Worm (Caenorhabditis elegans): ENCODE measurements around the gene nekl-4.

Gene nekl-4

ce11 chrIII:5504164-5504563 lies 13.2 kb downstream of the nekl-4 start (continued):
- peak; percentile 52 for TF ChIP-seq hlh-30 (tag; optimal IDR thresholded peaks at IDR 0.05; ENCODE audit: insufficient read depth)
- no peak for TF ChIP-seq vab-7 (GFP tag; IDR thresholded peaks at IDR 0.05)
- peak; percentile 36; the same call in 1 of the 2 replicates for TF ChIP-seq hmg-1.1 (GFP tag; IDR thresholded peaks at IDR 0.05)
- no peak for TF ChIP-seq tag-97 (GFP tag; IDR thresholded peaks at IDR 0.05)
- no peak for TF ChIP-seq mxl-2 (GFP tag; conservative IDR thresholded peaks at IDR 0.05)
- no peak for TF ChIP-seq F37D6.2 (tag; optimal IDR thresholded peaks at IDR 0.05)

- TF ChIP-seq Y48G9A.11 (GFP tag; IDR thresholded peaks at IDR 0.05): peak; percentile 81
- no peak for TF ChIP-seq spr-1 (tag; optimal IDR thresholded peaks at IDR 0.05)
- TF ChIP-seq lim-7 (GFP tag; IDR thresholded peaks at IDR 0.05): no peak
- TF ChIP-seq F37D6.2 (tag; optimal IDR thresholded peaks at IDR 0.05): no peak
- TF ChIP-seq F10B5.3 (tag; optimal IDR thresholded peaks at IDR 0.05): no peak
- no peak for TF ChIP-seq ceh-44 (GFP tag; IDR thresholded peaks at IDR 0.05)
- no peak for TF ChIP-seq fkh-10 (GFP tag; optimal IDR thresholded peaks at IDR 0.05)
- no peak for TF ChIP-seq tra-1 (GFP tag; IDR thresholded peaks at IDR 0.05)
- TF ChIP-seq snpc-4 (tag; optimal IDR thresholded peaks at IDR 0.05): no peak
- TF ChIP-seq ztf-11 (tag; optimal IDR thresholded peaks at IDR 0.05): no peak
- TF ChIP-seq nhr-48 (tag; optimal IDR thresholded peaks at IDR 0.05): no peak
- TF ChIP-seq pqm-1 (tag; optimal IDR thresholded peaks at IDR 0.05): no peak
- no peak for TF ChIP-seq nhr-10 (tag; optimal IDR thresholded peaks at IDR 0.05)
- TF ChIP-seq unc-130 (GFP tag; optimal IDR thresholded peaks at IDR 0.05): no peak
- peak; percentile 37 for TF ChIP-seq mes-2 (tag; optimal IDR thresholded peaks at IDR 0.05; ENCODE audit: poor library complexity, severe bottlenecking)
- TF ChIP-seq F49E8.2 (tag; optimal IDR thresholded peaks at IDR 0.05; ENCODE audit: borderline replicate concordance): peak; percentile 30
- TF ChIP-seq mdt-29 (GFP tag; IDR thresholded peaks at IDR 0.05): no peak
- no peak for TF ChIP-seq ceh-28 (tag; optimal IDR thresholded peaks at IDR 0.05)
- TF ChIP-seq lin-15B (tag; optimal IDR thresholded peaks at IDR 0.05): no peak
- TF ChIP-seq aha-1 (tag): peak; percentile 68
- no peak for TF ChIP-seq vab-7 (GFP tag; IDR thresholded peaks at IDR 0.05)
- no peak for TF ChIP-seq F44E2.7 (GFP tag; IDR thresholded peaks at IDR 0.05)
- TF ChIP-seq php-3 (GFP tag; IDR thresholded peaks at IDR 0.05): no peak
- peak; percentile 25 for TF ChIP-seq lin-38 (GFP tag; IDR thresholded peaks at IDR 0.05)
- TF ChIP-seq lin-29 (GFP tag; IDR thresholded peaks at IDR 0.05): no peak
- TF ChIP-seq daf-8 (GFP tag; IDR thresholded peaks at IDR 0.05): no peak
- no peak for TF ChIP-seq ces-1 (GFP tag; optimal IDR thresholded peaks at IDR 0.05)
- TF ChIP-seq zag-1 (tag; optimal IDR thresholded peaks at IDR 0.05): no peak
Measured at ce11 chrIII:5503669-5504068, 13.7 kb downstream of the nekl-4 start.

- peak; percentile 92 for TF ChIP-seq dve-1 (tag; optimal IDR thresholded peaks at IDR 0.05; ENCODE audit: insufficient read depth)
- peak; percentile 98 for TF ChIP-seq aha-1 (tag)
- TF ChIP-seq unc-62 (GFP tag; optimal IDR thresholded peaks at IDR 0.05 in 1 of 2): peak; percentile 8 to 74
- TF ChIP-seq unc-62 (tag; optimal IDR thresholded peaks at IDR 0.05): no peak
- peak; percentile 49 for TF ChIP-seq nhr-48 (tag; optimal IDR thresholded peaks at IDR 0.05)
- peak; percentile 32 for TF ChIP-seq nhr-6 (tag; optimal IDR thresholded peaks at IDR 0.05)
- no peak for TF ChIP-seq daf-16 (GFP tag; optimal IDR thresholded peaks at IDR 0.05)
- TF ChIP-seq daf-16 (tag; optimal IDR thresholded peaks at IDR 0.05): peak; percentile 83
- TF ChIP-seq nhr-25 (tag; optimal IDR thresholded peaks at IDR 0.05; ENCODE audit: borderline replicate concordance, insufficient read depth): peak; percentile 57
- TF ChIP-seq dmd-6 (GFP tag; IDR thresholded peaks at IDR 0.05): peak; percentile 76
- peak; percentile 66 for TF ChIP-seq mes-2 (tag; optimal IDR thresholded peaks at IDR 0.05; ENCODE audit: poor library complexity, severe bottlenecking)
- no peak for TF ChIP-seq F10B5.3 (tag; optimal IDR thresholded peaks at IDR 0.05)
- peak; percentile 57 to 63 for TF ChIP-seq lsy-2 (tag; optimal IDR thresholded peaks at IDR 0.05)
- peak in 1 of 2 experiments; percentile 48 for TF ChIP-seq hif-1 (tag; optimal IDR thresholded peaks at IDR 0.05)
- TF ChIP-seq hlh-30 (tag; optimal IDR thresholded peaks at IDR 0.05; ENCODE audit: insufficient read depth): peak; percentile 91
- TF ChIP-seq mdl-1 (tag; optimal IDR thresholded peaks at IDR 0.05): peak; percentile 7 to 83
- TF ChIP-seq gei-8 (GFP tag; optimal IDR thresholded peaks at IDR 0.05): no peak
- TF ChIP-seq snpc-1.2 (GFP tag; IDR thresholded peaks at IDR 0.05): no peak
- peak; percentile 4 for TF ChIP-seq rbr-2 (tag; optimal IDR thresholded peaks at IDR 0.05)
- no peak for TF ChIP-seq spr-1 (tag; optimal IDR thresholded peaks at IDR 0.05)
- no peak for TF ChIP-seq nhr-111 (GFP tag; optimal IDR thresholded peaks at IDR 0.05)
- TF ChIP-seq zfp-3 (GFP tag; conservative IDR thresholded peaks at IDR 0.05): 0 out of 2 replicates have a peak, but pooled peaks have one; percentile 30
Measured at ce11 chrIII:5502915-5503575, 14.3 kb downstream of the nekl-4 start.

All from whole organism, L4 larva.